Worm (Caenorhabditis elegans): Measurements from ENCODE around the gene C02G6.2.
A peak's percentile ranks its signal among the peaks of the same experiment; 100 is the strongest.

C02G6.2 gene

DNA sequence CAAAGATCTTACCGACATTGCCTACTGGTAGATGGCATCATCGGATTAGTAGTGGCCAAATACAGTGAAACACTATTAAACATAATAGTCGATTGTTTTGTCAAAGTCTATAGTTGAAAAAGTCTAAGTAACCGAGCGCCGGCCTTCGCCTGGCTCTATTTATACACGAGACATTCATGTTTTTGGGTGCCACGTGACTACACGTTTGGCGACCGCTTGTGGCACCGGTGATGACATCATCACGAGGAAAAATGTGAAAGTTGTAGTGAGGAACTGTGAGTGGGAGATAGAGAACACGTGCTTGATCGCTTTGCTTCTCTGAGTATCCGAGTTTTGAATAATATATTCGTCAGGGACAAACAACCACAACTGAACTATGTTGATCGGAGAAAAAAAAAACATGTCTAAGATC is 27.5 kb upstream of the C02G6.2 start (continued):
- TF ChIP-seq xnd-1 (tag; optimal IDR thresholded peaks at IDR 0.05) (no peak), repo-1 (tag; optimal IDR thresholded peaks at IDR 0.05) (no peak), rec-8 (tag; optimal IDR thresholded peaks at IDR 0.05) (no peak), C06A6.2 (GFP tag; conservative IDR thresholded peaks at IDR 0.05) (peak; percentile 56), Y79H2A.3 (GFP tag; conservative IDR thresholded peaks at IDR 0.05) (no peak), mes-4 (tag; optimal IDR thresholded peaks at IDR 0.05) (no peak), madf-8 (GFP tag; conservative IDR thresholded peaks at IDR 0.05) (no peak), nhr-80 (tag; optimal IDR thresholded peaks at IDR 0.05) (peak; percentile 17), dpl-1 (GFP tag; optimal IDR thresholded peaks at IDR 0.05) (no peak), nfyb-1 (GFP tag; IDR thresholded peaks at IDR 0.05) (peak; percentile 70), nfya-1 (tag; optimal IDR thresholded peaks at IDR 0.05; ENCODE audit: borderline replicate concordance, insufficient read depth) (no peak), hmg-1.2 (GFP tag; IDR thresholded peaks at IDR 0.05) (peak; percentile 20; the same call in 1 of the 2 replicates), attf-6 (GFP tag; IDR thresholded peaks at IDR 0.05) (no peak), dox-1 (GFP tag; IDR thresholded peaks at IDR 0.05) (no peak), hlh-12 (tag; optimal IDR thresholded peaks at IDR 0.05) (no peak), zfh-2 (GFP tag; conservative IDR thresholded peaks at IDR 0.05) (no peak), F33H1.4 (GFP tag; IDR thresholded peaks at IDR 0.05) (no peak), D2030.7 (GFP tag; IDR thresholded peaks at IDR 0.05) (no peak), rpc-1 (optimal IDR thresholded peaks at IDR 0.05) (no peak), rpc-1 (tag; optimal IDR thresholded peaks at IDR 0.05) (no peak), ztf-25 (GFP tag; IDR thresholded peaks at IDR 0.05) (no peak), egrh-3 (GFP tag; IDR thresholded peaks at IDR 0.05) (no peak), F55B11.4 (tag; optimal IDR thresholded peaks at IDR 0.05; ENCODE audit: borderline replicate concordance, insufficient read depth) (no peak), B0019.2 (GFP tag; conservative IDR thresholded peaks at IDR 0.05) (no peak), hrde-1 (tag; optimal IDR thresholded peaks at IDR 0.05; ENCODE audit: borderline replicate concordance) (no peak), atf-7 (tag; optimal IDR thresholded peaks at IDR 0.05) (peak; percentile 64), Y56A3A.18 (GFP tag; IDR thresholded peaks at IDR 0.05) (no peak), nhr-27 (tag; optimal IDR thresholded peaks at IDR 0.05) (no peak), B0035.1 (tag; optimal IDR thresholded peaks at IDR 0.05) (no peak), hsf-1 (GFP tag; IDR thresholded peaks at IDR 0.05) (no peak), pha-4 (tag; optimal IDR thresholded peaks at IDR 0.05) (no peak), ceh-58 (GFP tag; IDR thresholded peaks at IDR 0.05) (no peak), attf-3 (GFP tag; conservative IDR thresholded peaks at IDR 0.05) (no peak), B0261.1 (tag; optimal IDR thresholded peaks at IDR 0.05) (no peak), F49E8.2 (tag; optimal IDR thresholded peaks at IDR 0.05; ENCODE audit: insufficient read depth) (no peak), somi-1 (GFP tag; optimal IDR thresholded peaks at IDR 0.05) (peak; percentile 78), ekl-4 (GFP tag; IDR thresholded peaks at IDR 0.05) (peak; percentile 44; the same call in 1 of the 2 replicates), snpc-3.4 (tag; optimal IDR thresholded peaks at IDR 0.05) (no peak), ceh-27 (GFP tag; optimal IDR thresholded peaks at IDR 0.05) (peak; percentile 58), lsy-27 (tag; optimal IDR thresholded peaks at IDR 0.05; ENCODE audit: borderline replicate concordance, insufficient read depth) (no peak), madf-10 (tag; optimal IDR thresholded peaks at IDR 0.05) (no peak), him-1 (tag; optimal IDR thresholded peaks at IDR 0.05) (no peak), gei-17 (GFP tag; optimal IDR thresholded peaks at IDR 0.05) (no peak), aptf-2 (GFP tag; conservative IDR thresholded peaks at IDR 0.05) (no peak), hlh-26 (GFP tag; conservative IDR thresholded peaks at IDR 0.05) (no peak), die-1 (tag; optimal IDR thresholded peaks at IDR 0.05) (peak; percentile 25), madf-3 (GFP tag; IDR thresholded peaks at IDR 0.05) (0 out of 2 replicates have a peak, but pooled peaks have one; percentile 10), ztf-26 (tag; optimal IDR thresholded peaks at IDR 0.05) (peak; percentile 42), ceh-79 (tag; optimal IDR thresholded peaks at IDR 0.05) (no peak)

All from whole organism, young adult.